Worm (Caenorhabditis elegans) whole organism, L4/young adult: Measurements from ENCODE around the gene H20J04.7.

Experiments used
- W03F9.2 ChIP-seq: fragments of 150-350 bp; optimal IDR thresholded peaks from 2 replicates; lab custom pipeline; 2014; ENCODE audit warnings: missing biosample characterization, missing genetic modification characterization
- him-1 ChIP-seq: sonication (generic microtip); optimal IDR thresholded peaks from 2 replicates; lab custom pipeline; 2016; ENCODE audit warnings: missing genotype, missing genetic modification reagents, missing genetic modification characterization, missing compliant biosample characterization

ce11 chrII:4339882-4340281, 15.2 kb downstream of the H20J04.7 start, which contains the start of gene athp-2:
- no peak for TF ChIP-seq W03F9.2 (tag; lab: Kevin White, UChicago)
- TF ChIP-seq him-1 (tag; lab: Kevin White, UChicago) = no peak
